Fruit fly (Drosophila melanogaster): ENCODE measurements around the gene frc.
A peak's percentile ranks its signal among the peaks of the same experiment; 100 is the strongest.

frc gene

dm6 chr3L:17475979-17476393 is 43.0 kb upstream of the frc start, which contains the start of gene CG34250 (continued):
- TF ChIP-seq ind (GFP tag; optimal IDR thresholded peaks at IDR 0.05): peak; percentile 44
- peak; percentile 48; the same call in 2 of the 3 replicates for TF ChIP-seq CG17361 (GFP tag; IDR thresholded peaks at IDR 0.05)
- peak; percentile 51 for TF ChIP-seq CG32532 (GFP tag; IDR thresholded peaks at IDR 0.05)
- TF ChIP-seq Sry-β (GFP tag; optimal IDR thresholded peaks at IDR 0.05): peak; percentile 1
- peak; percentile 95 to 99 for TF ChIP-seq crp (GFP tag; optimal IDR thresholded peaks at IDR 0.05)
- TF ChIP-seq nmo (GFP tag; optimal IDR thresholded peaks at IDR 0.05): peak; percentile 70
- no peak for TF ChIP-seq wor (GFP tag; IDR thresholded peaks at IDR 0.05)
- peak; percentile 34; the same call in 1 of the 2 replicates for TF ChIP-seq nerfin-2 (GFP tag; IDR thresholded peaks at IDR 0.05; ENCODE audit: partially characterized antibody)
- TF ChIP-seq CG4617 (GFP tag; optimal IDR thresholded peaks at IDR 0.05; ENCODE audit: borderline replicate concordance): peak; percentile 74
- no peak for TF ChIP-seq CG16863 (GFP tag; optimal IDR thresholded peaks at IDR 0.05)
- peak; percentile 72 for TF ChIP-seq sug (tag; optimal IDR thresholded peaks at IDR 0.05)
- peak; percentile 67 for TF ChIP-seq CG2120 (GFP tag; optimal IDR thresholded peaks at IDR 0.05)
- peak; percentile 34 for TF ChIP-seq Mad (GFP tag; optimal IDR thresholded peaks at IDR 0.05)
- peak; percentile 19 for TF ChIP-seq Dip3 (GFP tag; optimal IDR thresholded peaks at IDR 0.05)
- peak; percentile 30 for TF ChIP-seq exex (tag; optimal IDR thresholded peaks at IDR 0.05)
- peak; percentile 66 for TF ChIP-seq CG9932 (GFP tag; IDR thresholded peaks at IDR 0.05)
- peak; percentile 90 for TF ChIP-seq Dll (GFP tag; IDR thresholded peaks at IDR 0.05; ENCODE audit: partially characterized antibody)
- TF ChIP-seq zen (tag; optimal IDR thresholded peaks at IDR 0.05): peak; percentile 39
- peak; percentile 60; the same call in 1 of the 2 replicates for TF ChIP-seq CG31441 (GFP tag; IDR thresholded peaks at IDR 0.05)
- no peak for TF ChIP-seq CG15011 (GFP tag; optimal IDR thresholded peaks at IDR 0.05)
- no peak for TF ChIP-seq ham (GFP tag; IDR thresholded peaks at IDR 0.05)
- peak; percentile 18 for TF ChIP-seq slp2 (GFP tag; optimal IDR thresholded peaks at IDR 0.05)
- peak; percentile 22 for TF ChIP-seq lab (GFP tag; optimal IDR thresholded peaks at IDR 0.05)
- peak; percentile 51 for TF ChIP-seq corto (GFP tag; optimal IDR thresholded peaks at IDR 0.05)
- TF ChIP-seq Opbp (GFP tag; IDR thresholded peaks at IDR 0.05; ENCODE audit: partially characterized antibody): peak; percentile 75; the same call in 2 of the 3 replicates
- TF ChIP-seq Elba2 (GFP tag; optimal IDR thresholded peaks at IDR 0.05): peak; percentile 68
- no peak; the same call in 1 of the 2 replicates for TF ChIP-seq Ada2b (GFP tag; IDR thresholded peaks at IDR 0.05)
- no peak for TF ChIP-seq NC2α (GFP tag; optimal IDR thresholded peaks at IDR 0.05)
- TF ChIP-seq Ets97D (GFP tag; optimal IDR thresholded peaks at IDR 0.05): peak; percentile 59
- TF ChIP-seq kni (GFP tag; optimal IDR thresholded peaks at IDR 0.05): no peak
- TF ChIP-seq scrt (GFP tag; optimal IDR thresholded peaks at IDR 0.05): peak; percentile 8
- no peak for TF ChIP-seq Fer2 (tag; optimal IDR thresholded peaks at IDR 0.05)
- peak; percentile 66 for TF ChIP-seq CTCF (GFP tag; optimal IDR thresholded peaks at IDR 0.05)
- TF ChIP-seq CG13123 (GFP tag; optimal IDR thresholded peaks at IDR 0.05): peak; percentile 36
- peak; percentile 46 for TF ChIP-seq CG12942 (GFP tag; optimal IDR thresholded peaks at IDR 0.05)
- peak; percentile 37 for TF ChIP-seq gcm2 (GFP tag; optimal IDR thresholded peaks at IDR 0.05)
- peak; percentile 71 for TF ChIP-seq CG34224 (GFP tag; IDR thresholded peaks at IDR 0.05; ENCODE audit: partially characterized antibody)
- peak; percentile 85 for TF ChIP-seq CG14710 (tag; optimal IDR thresholded peaks at IDR 0.05)
- TF ChIP-seq row (GFP tag; IDR thresholded peaks at IDR 0.05): peak; percentile 47; the same call in 1 of the 3 replicates
- no peak for TF ChIP-seq dimm (GFP tag; IDR thresholded peaks at IDR 0.05)
- peak; percentile 28 for TF ChIP-seq nau (GFP tag; optimal IDR thresholded peaks at IDR 0.05)
- TF ChIP-seq Nf-YC (tag; optimal IDR thresholded peaks at IDR 0.05): peak; percentile 75
- TF ChIP-seq HLH54F (GFP tag; optimal IDR thresholded peaks at IDR 0.05): peak; percentile 31
- TF ChIP-seq CG4424 (GFP tag; optimal IDR thresholded peaks at IDR 0.05): peak; percentile 52
- peak; percentile 49 for TF ChIP-seq grau (tag; optimal IDR thresholded peaks at IDR 0.05)
- TF ChIP-seq CG17829 (tag; optimal IDR thresholded peaks at IDR 0.05): peak; percentile 62
- TF ChIP-seq CG17186 (GFP tag; optimal IDR thresholded peaks at IDR 0.05): peak; percentile 14
- TF ChIP-seq mam (GFP tag; optimal IDR thresholded peaks at IDR 0.05): peak; percentile 48
- TF ChIP-seq stwl (tag; optimal IDR thresholded peaks at IDR 0.05): peak; percentile 83
- no peak for TF ChIP-seq CG30431 (GFP tag; optimal IDR thresholded peaks at IDR 0.05)
- peak; percentile 15 for TF ChIP-seq Hr3 (GFP tag; optimal IDR thresholded peaks at IDR 0.05)
